Worm (Caenorhabditis elegans): ENCODE results near the gene F35H8.2.

ce11 chrII:9559929-9560328 lies 4.6 kb downstream of the F35H8.2 start, which contains the start of gene F35H8.4:
- TF ChIP-seq atf-7 (tag; optimal IDR thresholded peaks at IDR 0.05): no peak
- TF ChIP-seq rec-8 (tag; optimal IDR thresholded peaks at IDR 0.05): no peak
- TF ChIP-seq dpl-1 (GFP tag; optimal IDR thresholded peaks at IDR 0.05): no peak
- TF ChIP-seq efl-1 (GFP tag; optimal IDR thresholded peaks at IDR 0.05): no peak

All from whole organism, young adult.